Worm (Caenorhabditis elegans): ENCODE results near the gene srm-6.

The srm-6 gene

DNA sequence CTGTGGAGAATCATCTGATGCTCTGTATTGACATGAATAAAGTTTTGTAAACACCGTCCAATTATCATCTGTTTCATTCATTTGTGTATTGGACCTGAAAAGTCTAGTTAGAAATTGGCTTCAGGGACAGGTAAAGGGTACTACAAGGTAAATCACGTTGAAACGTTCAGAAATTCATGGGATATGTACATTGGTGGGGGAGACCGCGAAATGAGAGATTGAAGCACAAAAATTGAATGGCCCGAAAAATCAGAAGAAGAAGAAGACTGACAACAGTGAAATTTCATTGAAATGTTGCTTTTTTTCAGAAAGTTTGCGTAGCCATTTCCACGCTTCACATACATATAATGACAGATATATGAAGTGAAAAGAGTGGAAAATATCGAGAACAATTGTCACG lies 42.2 kb downstream of the srm-6 start, which contains the start of gene npr-43:
Gene npr-43, minus strand, starts transcription at position 101 of the 400 bp plus-strand sequence.
- TF ChIP-seq sdz-38 (tag; optimal IDR thresholded peaks at IDR 0.05) (no peak), Y79H2A.3 (GFP tag; conservative IDR thresholded peaks at IDR 0.05) (no peak), mxl-1 (tag; optimal IDR thresholded peaks at IDR 0.05) (no peak), ceh-58 (GFP tag; IDR thresholded peaks at IDR 0.05) (no peak), chd-7 (tag; optimal IDR thresholded peaks at IDR 0.05) (no peak), let-526 (GFP tag; IDR thresholded peaks at IDR 0.05) (no peak), madf-8 (GFP tag; conservative IDR thresholded peaks at IDR 0.05) (no peak), tbp1 (GFP tag; optimal IDR thresholded peaks at IDR 0.05) (no peak), F55B11.4 (tag; optimal IDR thresholded peaks at IDR 0.05; ENCODE audit: borderline replicate concordance, insufficient read depth) (no peak), cebp-1 (GFP tag; IDR thresholded peaks at IDR 0.05) (no peak), cebp-1 (tag; optimal IDR thresholded peaks at IDR 0.05) (no peak), F39B2.1 (GFP tag; IDR thresholded peaks at IDR 0.05) (no peak), Y67H2A.10 (GFP tag; conservative IDR thresholded peaks at IDR 0.05) (no peak), K12H6.12 (tag; optimal IDR thresholded peaks at IDR 0.05) (no peak), lin-54 (GFP tag; optimal IDR thresholded peaks at IDR 0.05) (no peak), ccch-3 (GFP tag; optimal IDR thresholded peaks at IDR 0.05) (no peak), gei-17 (GFP tag; optimal IDR thresholded peaks at IDR 0.05) (no peak), him-1 (tag; optimal IDR thresholded peaks at IDR 0.05) (no peak), C06A6.2 (GFP tag; conservative IDR thresholded peaks at IDR 0.05) (no peak), B0019.2 (GFP tag; conservative IDR thresholded peaks at IDR 0.05) (no peak), hrde-1 (tag; optimal IDR thresholded peaks at IDR 0.05; ENCODE audit: borderline replicate concordance) (no peak)

DNA sequence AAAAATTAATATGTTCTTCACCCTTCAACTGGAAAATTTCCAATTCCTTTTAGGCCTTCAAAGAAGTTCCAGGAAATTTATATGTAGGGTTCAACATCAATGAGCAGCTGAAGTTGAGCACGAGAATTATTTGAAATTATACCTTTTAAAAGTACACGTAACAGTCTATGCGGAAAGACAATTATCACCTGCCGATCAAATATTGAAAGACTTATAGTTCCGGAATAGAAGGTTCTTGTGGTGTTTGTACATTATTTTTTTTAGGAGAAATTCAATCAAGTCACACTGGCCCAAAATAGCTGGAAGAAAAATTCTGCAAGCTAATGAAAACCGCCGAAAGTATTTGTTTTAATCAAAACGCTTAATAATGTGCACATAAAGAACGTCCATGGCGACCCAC lies 43.5 kb downstream of the srm-6 start:
- TF ChIP-seq ztf-22 (GFP tag; optimal IDR thresholded peaks at IDR 0.05) (no peak), snpc-4 (GFP tag; optimal IDR thresholded peaks at IDR 0.05) (no peak), snpc-4 (tag; optimal IDR thresholded peaks at IDR 0.05) (no peak), F10E7.11 (tag; optimal IDR thresholded peaks at IDR 0.05) (no peak), rcor-1 (GFP tag; IDR thresholded peaks at IDR 0.05) (no peak), nhr-120 (GFP tag; IDR thresholded peaks at IDR 0.05) (no peak), Y53F4B.3 (GFP tag; IDR thresholded peaks at IDR 0.05) (no peak), dpl-1 (GFP tag; optimal IDR thresholded peaks at IDR 0.05) (no peak), xnd-1 (tag; optimal IDR thresholded peaks at IDR 0.05) (no peak), ceh-58 (GFP tag; IDR thresholded peaks at IDR 0.05) (no peak), ama-1 (optimal IDR thresholded peaks at IDR 0.05) (no peak), ama-1 (GFP tag; optimal IDR thresholded peaks at IDR 0.05) (no peak), nhr-80 (tag; optimal IDR thresholded peaks at IDR 0.05) (no peak), unc-130 (GFP tag; optimal IDR thresholded peaks at IDR 0.05) (no peak), snpc-3.4 (tag; optimal IDR thresholded peaks at IDR 0.05) (no peak)
